Worm (Caenorhabditis elegans) whole organism, L4 larva: ENCODE measurements around the gene elo-4.

Source experiments
- F44E2.7 ChIP-seq: fragments of 200-800 bp; sonication (Bioruptor generic); IDR thresholded peaks from 2 replicates; pipeline ENCODE4 v2.1.2; 2022; ENCODE audit warnings: missing genetic modification characterization, missing compliant biosample characterization
- T26A8.4 ChIP-seq: fragments of 200-800 bp; sonication (Bioruptor generic); IDR thresholded peaks from 2 replicates; pipeline ENCODE4 v1.3.6; 2022; ENCODE audit warnings: missing genetic modification characterization, missing compliant biosample characterization
- Y48G9A.11 ChIP-seq: fragments of 200-800 bp; sonication (Bioruptor generic); IDR thresholded peaks from 2 replicates; pipeline ENCODE4 v1.3.6; 2022; ENCODE audit warnings: missing genetic modification reagents, missing genetic modification characterization, missing compliant biosample characterization
- Y75B8A.6 ChIP-seq: fragments of 200-800 bp; sonication (Bioruptor generic); IDR thresholded peaks from 2 replicates; pipeline ENCODE4 v1.3.6; 2022; ENCODE audit warnings: missing genetic modification reagents, missing genetic modification characterization, missing compliant biosample characterization
- ama-1 ChIP-seq: fragments of 150-350 bp; optimal IDR thresholded peaks from 2 replicates; lab custom pipeline; 2014; ENCODE audit warnings: inconsistent platforms, mixed read lengths
- attf-4 ChIP-seq: sonication (generic microtip); optimal IDR thresholded peaks from 3 replicates; lab custom pipeline; 2017; ENCODE audit warnings: missing biosample characterization, missing genetic modification characterization
- ceh-44 ChIP-seq: fragments of 200-800 bp; sonication (Bioruptor generic); IDR thresholded peaks from 2 replicates; pipeline ENCODE4 v1.3.6; 2022; ENCODE audit warnings: missing genetic modification reagents, missing genetic modification characterization, missing compliant biosample characterization
- ceh-82 ChIP-seq: sonication (generic microtip); optimal IDR thresholded peaks from 2 replicates; lab custom pipeline; 2017; ENCODE audit warnings: missing biosample characterization, missing genetic modification characterization
- ctbp-1 ChIP-seq: fragments of 200-800 bp; sonication (Bioruptor generic); IDR thresholded peaks from 2 replicates; pipeline ENCODE4 v1.3.6; 2022; ENCODE audit warnings: missing genetic modification reagents, missing genetic modification characterization, missing compliant biosample characterization
- daf-16 ChIP-seq, 3 experiments: sonication (generic microtip); optimal IDR thresholded peaks; 2 replicates each; lab custom pipeline; 2016 to 2017; ENCODE audit warnings: missing genetic modification characterization in 3 of 3, missing genetic modification reagents in 3 of 3, mild to moderate bottlenecking in 2 of 3, missing compliant biosample characterization in 2 of 3, missing biosample characterization in 1 of 3, moderate library complexity in 1 of 3
- dmd-6 ChIP-seq: fragments of 200-800 bp; sonication (Bioruptor generic); IDR thresholded peaks from 2 replicates; pipeline ENCODE4 v1.3.6; 2022; ENCODE audit warnings: missing genetic modification reagents, missing genetic modification characterization, missing compliant biosample characterization
- dmd-9 ChIP-seq: fragments of 200-800 bp; sonication (Bioruptor generic); IDR thresholded peaks from 2 replicates; pipeline ENCODE4 v1.3.6; 2022; ENCODE audit warnings: missing genetic modification reagents, missing genetic modification characterization, missing compliant biosample characterization
- dpl-1 ChIP-seq: fragments of 150-350 bp; optimal IDR thresholded peaks from 2 replicates; lab custom pipeline; 2014; ENCODE audit warnings: missing biosample characterization, missing genetic modification reagents, missing genetic modification characterization
- dve-1 ChIP-seq: sonication (generic microtip); optimal IDR thresholded peaks from 2 replicates; lab custom pipeline; 2017; ENCODE audit warnings: antibody characterized with exemption, mild to moderate bottlenecking, missing genetic modification characterization, missing compliant biosample characterization; ENCODE audit not compliant: insufficient read depth
- egl-27 ChIP-seq: sonication (generic microtip); optimal IDR thresholded peaks from 3 replicates; lab custom pipeline; 2017; ENCODE audit warnings: missing biosample characterization, missing genetic modification reagents, missing genetic modification characterization
- hlh-11 ChIP-seq: fragments of 200-800 bp; sonication (Bioruptor generic); optimal IDR thresholded peaks from 2 replicates; lab custom pipeline; 2018; ENCODE audit warnings: mild to moderate bottlenecking, missing genetic modification characterization, missing compliant biosample characterization
- hlh-30 ChIP-seq: sonication (generic microtip); optimal IDR thresholded peaks from 2 replicates; lab custom pipeline; 2017; ENCODE audit warnings: antibody characterized with exemption, mild to moderate bottlenecking, missing genetic modification characterization, missing compliant biosample characterization; ENCODE audit not compliant: insufficient read depth
- hmg-1.1 ChIP-seq: fragments of 200-800 bp; sonication (Bioruptor generic); IDR thresholded peaks from 2 replicates; pipeline ENCODE4 v1.3.6; 2022; ENCODE audit warnings: missing genetic modification reagents, missing genetic modification characterization, missing compliant biosample characterization
- lin-13 ChIP-seq: fragments of 150-350 bp; optimal IDR thresholded peaks from 2 replicates; lab custom pipeline; 2014; ENCODE audit warnings: missing biosample characterization, missing genetic modification reagents, missing genetic modification characterization
- lin-15B ChIP-seq: fragments of 150-350 bp; sonication (generic microtip); optimal IDR thresholded peaks from 3 replicates; lab custom pipeline; 2014; ENCODE audit warnings: missing biosample characterization, missing genetic modification characterization
- lin-38 ChIP-seq: fragments of 200-800 bp; sonication (Bioruptor generic); IDR thresholded peaks from 2 replicates; pipeline ENCODE4 v1.3.6; 2022; ENCODE audit warnings: missing genetic modification reagents, missing genetic modification characterization, missing compliant biosample characterization
- mes-2 ChIP-seq: sonication (generic microtip); optimal IDR thresholded peaks from 2 replicates; lab custom pipeline; 2016; ENCODE audit warnings: missing genotype, mild to moderate bottlenecking, missing genetic modification characterization, missing compliant biosample characterization; ENCODE audit not compliant: poor library complexity, severe bottlenecking
- mxl-3 ChIP-seq: fragments of 200-800 bp; sonication (Bioruptor generic); optimal IDR thresholded peaks from 2 replicates; lab custom pipeline; 2018; ENCODE audit warnings: mild to moderate bottlenecking, missing genetic modification characterization, missing compliant biosample characterization
- nhr-102 ChIP-seq: sonication (generic microtip); optimal IDR thresholded peaks from 2 replicates; lab custom pipeline; 2016; ENCODE audit warnings: mild to moderate bottlenecking, missing genetic modification characterization, moderate library complexity, missing compliant biosample characterization
- nhr-25 ChIP-seq: sonication (generic microtip); optimal IDR thresholded peaks from 2 replicates; lab custom pipeline; 2017; ENCODE audit warnings: missing genetic modification characterization, mild to moderate bottlenecking, missing compliant biosample characterization, antibody characterized with exemption, moderate library complexity, borderline replicate concordance; ENCODE audit not compliant: insufficient read depth
- nhr-48 ChIP-seq: sonication (generic microtip); optimal IDR thresholded peaks from 2 replicates; lab custom pipeline; 2016; ENCODE audit warnings: mild to moderate bottlenecking, missing genetic modification characterization, missing compliant biosample characterization
- pha-4 ChIP-seq, 2 experiments: fragments of 150-350 bp in 1 of 2; fragments of 200-800 bp in 1 of 2; sonication (Bioruptor generic) in 1 of 2; IDR thresholded peaks in 1 of 2; optimal IDR thresholded peaks in 1 of 2; 2 replicates each; pipeline versions ENCODE4 v1.3.6 to Lab custom; 2014 to 2022; ENCODE audit warnings: missing genetic modification characterization in 2 of 2, missing genetic modification reagents in 2 of 2, missing biosample characterization in 1 of 2, missing compliant biosample characterization in 1 of 2
- php-3 ChIP-seq: fragments of 200-800 bp; sonication (Bioruptor generic); IDR thresholded peaks from 2 replicates; pipeline ENCODE4 v1.3.6; 2022; ENCODE audit warnings: missing genetic modification reagents, missing genetic modification characterization, missing compliant biosample characterization
- pqm-1 ChIP-seq: sonication (generic microtip); optimal IDR thresholded peaks from 2 replicates; lab custom pipeline; 2017; ENCODE audit warnings: missing biosample characterization, missing genetic modification characterization
- sdz-12 ChIP-seq: fragments of 200-800 bp; sonication (Bioruptor generic); optimal IDR thresholded peaks from 2 replicates; lab custom pipeline; 2018; ENCODE audit warnings: mild to moderate bottlenecking, missing genetic modification characterization, missing compliant biosample characterization
- spr-1 ChIP-seq: sonication (generic microtip); optimal IDR thresholded peaks from 2 replicates; lab custom pipeline; 2016; ENCODE audit warnings: mild to moderate bottlenecking, missing genetic modification characterization, missing compliant biosample characterization
- tra-1 ChIP-seq: fragments of 200-800 bp; sonication (Bioruptor generic); IDR thresholded peaks from 2 replicates; pipeline ENCODE4 v1.3.6; 2022; ENCODE audit warnings: missing genetic modification reagents, missing genetic modification characterization, missing compliant biosample characterization
- unc-39 ChIP-seq: sonication (generic microtip); optimal IDR thresholded peaks from 2 replicates; lab custom pipeline; 2017; ENCODE audit warnings: missing biosample characterization, missing genetic modification characterization
- zag-1 ChIP-seq: fragments of 150-350 bp; optimal IDR thresholded peaks from 2 replicates; lab custom pipeline; 2014; ENCODE audit warnings: missing biosample characterization, missing genetic modification characterization
- zip-11 ChIP-seq: fragments of 200-800 bp; sonication (Bioruptor generic); IDR thresholded peaks from 2 replicates; pipeline ENCODE4 v1.3.6; 2022; ENCODE audit warnings: missing genetic modification characterization, missing compliant biosample characterization
- ztf-11 ChIP-seq: fragments of 150-350 bp; optimal IDR thresholded peaks from 2 replicates; lab custom pipeline; 2014; ENCODE audit warnings: missing biosample characterization, missing genetic modification characterization

Gene elo-4

DNA sequence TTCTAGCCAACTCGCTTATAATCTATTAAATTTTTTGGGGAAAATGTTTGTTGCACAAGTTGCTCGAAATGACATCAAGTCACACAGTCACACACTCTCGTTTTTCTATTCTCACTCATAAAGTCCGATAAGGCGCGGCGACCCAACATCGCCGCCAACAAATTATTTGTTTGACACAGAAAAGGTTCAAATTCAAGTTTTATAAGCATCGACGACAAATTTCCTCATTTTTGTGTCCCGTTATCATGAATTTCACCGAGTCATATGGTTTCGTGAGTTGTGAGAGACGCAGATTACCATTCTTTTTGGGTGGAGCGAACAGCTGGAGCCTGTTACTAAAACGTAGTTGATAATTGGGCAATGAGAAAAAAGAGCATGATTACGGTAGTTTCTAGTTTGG, 44.3 kb downstream of the elo-4 start (continued):
- TF ChIP-seq lin-13 (GFP tag; lab: Kevin White, UChicago) (no peak), ztf-11 (tag; lab: Kevin White, UChicago) (no peak), nhr-102 (peak; percentile 47), hlh-11 (peak; percentile 94), attf-4 (no peak), mes-2 (tag; lab: Kevin White, UChicago) (no peak), F44E2.7 (GFP tag; lab: Robert Waterston, UW) (no peak), ctbp-1 (GFP tag; lab: Robert Waterston, UW) (no peak), hlh-30 (peak; percentile 46), sdz-12 (GFP tag; lab: Kevin White, UChicago) (no peak), hmg-1.1 (GFP tag; lab: Robert Waterston, UW) (no peak), Y48G9A.11 (GFP tag; lab: Robert Waterston, UW) (no peak), T26A8.4 (no peak), mxl-3 (GFP tag; lab: Kevin White, UChicago) (peak; percentile 5), Y75B8A.6 (GFP tag; lab: Robert Waterston, UW) (no peak), unc-39 (tag; lab: Kevin White, UChicago) (no peak), daf-16 (GFP tag; optimal IDR thresholded peaks at IDR 0.05; lab: Kevin White, UChicago) (no peak), daf-16 (tag; optimal IDR thresholded peaks at IDR 0.05; lab: Kevin White, UChicago) (peak; percentile 76), dve-1 (tag; lab: Kevin White, UChicago) (peak; percentile 76), dpl-1 (GFP tag; lab: Kevin White, UChicago) (no peak), egl-27 (no peak), ceh-82 (no peak), spr-1 (tag; lab: Kevin White, UChicago) (no peak), php-3 (GFP tag; lab: Robert Waterston, UW) (peak; percentile 59; the same call in 1 of the 2 replicates), tra-1 (GFP tag; lab: Robert Waterston, UW) (no peak), nhr-25 (tag; lab: Kevin White, UChicago) (no peak), zag-1 (tag; lab: Kevin White, UChicago) (no peak), nhr-48 (tag; lab: Kevin White, UChicago) (peak; percentile 32)

DNA sequence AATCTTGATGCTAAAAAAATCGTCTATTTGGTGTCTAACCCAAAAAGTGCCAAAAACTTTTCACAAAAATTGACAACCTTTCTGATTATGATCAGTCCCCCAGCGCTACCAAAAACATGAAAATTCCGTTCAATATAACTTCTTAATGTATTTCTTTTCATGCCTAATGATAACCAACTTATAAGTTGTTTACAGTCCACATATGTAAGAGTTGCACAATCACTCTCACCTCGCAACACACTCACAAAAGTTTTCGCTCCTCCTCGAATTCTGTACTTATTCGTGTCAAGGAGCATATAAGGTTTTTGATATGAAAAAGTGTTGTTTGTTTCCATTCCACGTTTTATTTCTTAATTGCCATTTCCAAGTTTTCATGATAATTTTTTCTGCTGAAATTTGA, 45.5 kb downstream of the elo-4 start:
- TF ChIP-seq Y48G9A.11 (GFP tag; lab: Robert Waterston, UW): no peak
- no peak for TF ChIP-seq nhr-48 (tag; lab: Kevin White, UChicago)
- TF ChIP-seq daf-16 (GFP tag; optimal IDR thresholded peaks at IDR 0.05; lab: Kevin White, UChicago): no peak
- TF ChIP-seq daf-16 (tag; optimal IDR thresholded peaks at IDR 0.05; lab: Kevin White, UChicago): peak; percentile 92
- TF ChIP-seq lin-38: no peak
- TF ChIP-seq F44E2.7 (GFP tag; lab: Robert Waterston, UW): no peak
- TF ChIP-seq zip-11 (GFP tag; lab: Robert Waterston, UW): no peak
- TF ChIP-seq pqm-1 (tag; lab: Kevin White, UChicago): peak; percentile 53
- 0 out of 2 replicates have a peak, but pooled peaks have one; percentile 9 for TF ChIP-seq dmd-6
- no peak for TF ChIP-seq nhr-102
- no peak for TF ChIP-seq Y75B8A.6 (GFP tag; lab: Robert Waterston, UW)
- TF ChIP-seq zag-1 (tag; lab: Kevin White, UChicago): no peak
- no peak for TF ChIP-seq php-3 (GFP tag; lab: Robert Waterston, UW)
- no peak for TF ChIP-seq ceh-44 (GFP tag; lab: Robert Waterston, UW)
- TF ChIP-seq pha-4 (GFP tag; IDR thresholded peaks at IDR 0.05; lab: Robert Waterston, UW): no peak
- no peak for TF ChIP-seq pha-4 (tag; optimal IDR thresholded peaks at IDR 0.05; lab: Kevin White, UChicago)
- no peak for TF ChIP-seq dmd-9 (GFP tag; lab: Robert Waterston, UW)
- TF ChIP-seq ama-1 (lab: Kevin White, UChicago): no peak
- no peak for TF ChIP-seq lin-15B (tag; lab: Kevin White, UChicago)
